Fruit fly (Drosophila melanogaster) whole organism, wandering third instar larva: ENCODE data around the gene CG31775.

Source experiments
- GATAd ChIP-seq: sonication (Bioruptor generic); optimal IDR thresholded peaks from 2 replicates; lab custom pipeline; 2016; ENCODE audit warnings: missing biosample characterization, missing genetic modification characterization
- Hnf4 ChIP-seq: fragments of 200-800 bp; sonication (Bioruptor generic); optimal IDR thresholded peaks from 2 replicates; lab custom pipeline; 2016; ENCODE audit warnings: missing biosample characterization, mild to moderate bottlenecking, missing genetic modification characterization
- Jra ChIP-seq: sonication (Bioruptor generic); optimal IDR thresholded peaks from 2 replicates; lab custom pipeline; 2016; ENCODE audit warnings: missing biosample characterization, missing genetic modification characterization
- Mio ChIP-seq: sonication (Bioruptor generic); optimal IDR thresholded peaks from 2 replicates; lab custom pipeline; 2016; ENCODE audit warnings: missing biosample characterization, missing genetic modification characterization
- fru ChIP-seq: fragments of 200-800 bp; sonication (Bioruptor generic); optimal IDR thresholded peaks from 3 replicates; lab custom pipeline; 2016; ENCODE audit warnings: missing biosample characterization, mild to moderate bottlenecking, missing genetic modification characterization
- pan ChIP-seq: fragments of >200 bp; optimal IDR thresholded peaks from 2 replicates; lab custom pipeline; 2017
- tai ChIP-seq: sonication (Bioruptor generic); optimal IDR thresholded peaks from 2 replicates; lab custom pipeline; 2016; ENCODE audit warnings: missing biosample characterization, missing genetic modification characterization
- usp ChIP-seq: fragments of >200 bp; optimal IDR thresholded peaks from 2 replicates; lab custom pipeline; 2017; ENCODE audit warnings: missing biosample characterization, missing genetic modification characterization

- TF ChIP-seq Jra (GFP tag; lab: Kevin White, UChicago), result no peak
- TF ChIP-seq GATAd (GFP tag; lab: Kevin White, UChicago), result no peak
- no peak for TF ChIP-seq usp (GFP tag; lab: Kevin White, UChicago)
- TF ChIP-seq Mio (GFP tag; lab: Kevin White, UChicago), result no peak
- no peak for TF ChIP-seq pan
- TF ChIP-seq fru (GFP tag; lab: Kevin White, UChicago), result no peak
- no peak for TF ChIP-seq tai (GFP tag; lab: Kevin White, UChicago)
- TF ChIP-seq Hnf4 (GFP tag; lab: Kevin White, UChicago), result no peak
These were observed 49.2 kb downstream of the CG31775 start for dm6 chr2L:14688274-14688840.
